Worm (Caenorhabditis elegans) whole organism, midembryonic: Measurements from ENCODE around the gene Y76B12C.9.

Experiments
- T22C8.4 ChIP-seq: fragments of 200-800 bp; sonication (Bioruptor generic); IDR thresholded peaks from 2 replicates; pipeline ENCODE4 v1.3.6; 2022; ENCODE audit warnings: missing genetic modification characterization, missing compliant biosample characterization
- cog-1 ChIP-seq: sonication (generic microtip); optimal IDR thresholded peaks from 2 replicates; lab custom pipeline; 2016; ENCODE audit warnings: missing genetic modification characterization, missing compliant biosample characterization
- flt-1 ChIP-seq: fragments of 200-800 bp; sonication (Bioruptor generic); IDR thresholded peaks from 2 replicates; pipeline ENCODE4 v1.3.6; 2022; ENCODE audit warnings: missing genetic modification characterization, missing compliant biosample characterization
- klf-2 ChIP-seq: fragments of 200-800 bp; sonication (Bioruptor generic); conservative IDR thresholded peaks from 2 replicates; pipeline ENCODE4 v1.3.6; 2022; ENCODE audit warnings: missing genetic modification reagents, missing genetic modification characterization, missing compliant biosample characterization
- ztf-29 ChIP-seq: fragments of 200-800 bp; sonication (Bioruptor generic); IDR thresholded peaks from 2 replicates; pipeline ENCODE4 v1.3.6; 2022; ENCODE audit warnings: missing genetic modification reagents, missing genetic modification characterization, missing compliant biosample characterization

- no peak for TF ChIP-seq klf-2 (GFP tag; lab: Robert Waterston, UW)
- TF ChIP-seq T22C8.4 (GFP tag; lab: Robert Waterston, UW), result no peak
- TF ChIP-seq ztf-29 (GFP tag; lab: Robert Waterston, UW), result no peak
- TF ChIP-seq flt-1 (GFP tag; lab: Robert Waterston, UW), result no peak
- TF ChIP-seq cog-1 (tag; lab: Kevin White, UChicago), result no peak
These were observed 46.9 kb upstream of the Y76B12C.9 start, which contains the start of gene mca-2 for ce11 chrIV:2083734-2084133.
